Worm (Caenorhabditis elegans) whole organism, L4 larva: ENCODE data around the gene Y65A5A.2.
A peak's percentile ranks its signal among the peaks of the same experiment; 100 is the strongest.

ENCODE experiments used
- F26F4.8 ChIP-seq: fragments of 200-800 bp; sonication (Bioruptor generic); conservative IDR thresholded peaks from 2 replicates; pipeline ENCODE4 v1.3.6; 2022; ENCODE audit warnings: missing genetic modification characterization, missing compliant biosample characterization
- F37D6.2 ChIP-seq: sonication (generic microtip); optimal IDR thresholded peaks from 2 replicates; lab custom pipeline; 2016; ENCODE audit warnings: mild to moderate bottlenecking, missing genetic modification characterization, missing compliant biosample characterization
- T26A8.4 ChIP-seq: fragments of 200-800 bp; sonication (Bioruptor generic); IDR thresholded peaks from 2 replicates; pipeline ENCODE4 v1.3.6; 2022; ENCODE audit warnings: missing genetic modification characterization, missing compliant biosample characterization
- Y48G9A.11 ChIP-seq: fragments of 200-800 bp; sonication (Bioruptor generic); IDR thresholded peaks from 2 replicates; pipeline ENCODE4 v1.3.6; 2022; ENCODE audit warnings: missing genetic modification reagents, missing genetic modification characterization, missing compliant biosample characterization
- ZK337.2 ChIP-seq: fragments of 200-800 bp; sonication (Bioruptor generic); IDR thresholded peaks from 2 replicates; pipeline ENCODE4 v1.3.6; 2022; ENCODE audit warnings: missing genetic modification reagents, missing genetic modification characterization, missing compliant biosample characterization
- aha-1 ChIP-seq: fragments of 150-350 bp; peaks from one replicate; lab custom pipeline; 2014; ENCODE audit warnings: missing biosample characterization, missing genetic modification characterization
- arid-1 ChIP-seq: fragments of 200-800 bp; sonication (Bioruptor generic); conservative IDR thresholded peaks from 2 replicates; pipeline ENCODE4 v1.3.6; 2022; ENCODE audit warnings: missing genetic modification reagents, missing genetic modification characterization, missing compliant biosample characterization
- daf-16 ChIP-seq, 3 experiments: sonication (generic microtip); optimal IDR thresholded peaks; 2 replicates each; lab custom pipeline; 2016 to 2017; ENCODE audit warnings: missing genetic modification characterization in 3 of 3, missing genetic modification reagents in 3 of 3, mild to moderate bottlenecking in 2 of 3, missing compliant biosample characterization in 2 of 3, missing biosample characterization in 1 of 3, moderate library complexity in 1 of 3
- dpl-1 ChIP-seq: fragments of 150-350 bp; optimal IDR thresholded peaks from 2 replicates; lab custom pipeline; 2014; ENCODE audit warnings: missing biosample characterization, missing genetic modification reagents, missing genetic modification characterization
- duxl-1 ChIP-seq: sonication (generic microtip); optimal IDR thresholded peaks from 2 replicates; lab custom pipeline; 2016; ENCODE audit warnings: mild to moderate bottlenecking, missing genetic modification characterization, moderate library complexity, missing compliant biosample characterization; ENCODE audit not compliant: poor library complexity
- dve-1 ChIP-seq: sonication (generic microtip); optimal IDR thresholded peaks from 2 replicates; lab custom pipeline; 2017; ENCODE audit warnings: antibody characterized with exemption, mild to moderate bottlenecking, missing genetic modification characterization, missing compliant biosample characterization; ENCODE audit not compliant: insufficient read depth
- egl-27 ChIP-seq: sonication (generic microtip); optimal IDR thresholded peaks from 3 replicates; lab custom pipeline; 2017; ENCODE audit warnings: missing biosample characterization, missing genetic modification reagents, missing genetic modification characterization
- egl-43 ChIP-seq: fragments of 200-800 bp; sonication (Bioruptor generic); IDR thresholded peaks from 2 replicates; pipeline ENCODE4 v1.3.6; 2022; ENCODE audit warnings: missing genetic modification reagents, missing genetic modification characterization, missing compliant biosample characterization
- fos-1 ChIP-seq: fragments of 150-350 bp; optimal IDR thresholded peaks from 2 replicates; lab custom pipeline; 2014; ENCODE audit warnings: missing biosample characterization, missing genetic modification characterization
- hmg-1.1 ChIP-seq: fragments of 200-800 bp; sonication (Bioruptor generic); IDR thresholded peaks from 2 replicates; pipeline ENCODE4 v1.3.6; 2022; ENCODE audit warnings: missing genetic modification reagents, missing genetic modification characterization, missing compliant biosample characterization
- lim-7 ChIP-seq: fragments of 200-800 bp; sonication (Bioruptor generic); IDR thresholded peaks from 2 replicates; pipeline ENCODE4 v1.3.6; 2022; ENCODE audit warnings: missing genetic modification characterization, missing compliant biosample characterization
- lin-29 ChIP-seq: fragments of 200-800 bp; sonication (Bioruptor generic); IDR thresholded peaks from 2 replicates; pipeline ENCODE4 v1.3.6; 2022; ENCODE audit warnings: missing genetic modification reagents, missing genetic modification characterization, missing compliant biosample characterization
- lin-39 ChIP-seq: fragments of 150-350 bp; optimal IDR thresholded peaks from 2 replicates; lab custom pipeline; 2014; ENCODE audit warnings: missing biosample characterization, missing genetic modification reagents, missing genetic modification characterization
- mxl-2 ChIP-seq: fragments of 200-800 bp; sonication (Bioruptor generic); conservative IDR thresholded peaks from 2 replicates; pipeline ENCODE4 v1.3.6; 2022; ENCODE audit warnings: missing genetic modification reagents, missing genetic modification characterization, missing compliant biosample characterization
- nhr-111 ChIP-seq: fragments of 200-800 bp; sonication (Bioruptor generic); optimal IDR thresholded peaks from 2 replicates; lab custom pipeline; 2018; ENCODE audit warnings: mild to moderate bottlenecking, missing genetic modification characterization, missing compliant biosample characterization
- nhr-48 ChIP-seq: sonication (generic microtip); optimal IDR thresholded peaks from 2 replicates; lab custom pipeline; 2016; ENCODE audit warnings: mild to moderate bottlenecking, missing genetic modification characterization, missing compliant biosample characterization
- nhr-76 ChIP-seq: fragments of 150-350 bp; optimal IDR thresholded peaks from 2 replicates; lab custom pipeline; 2014; ENCODE audit warnings: missing biosample characterization, missing genetic modification characterization
- pha-4 ChIP-seq, 2 experiments: fragments of 150-350 bp in 1 of 2; fragments of 200-800 bp in 1 of 2; sonication (Bioruptor generic) in 1 of 2; IDR thresholded peaks in 1 of 2; optimal IDR thresholded peaks in 1 of 2; 2 replicates each; pipeline versions ENCODE4 v1.3.6 to Lab custom; 2014 to 2022; ENCODE audit warnings: missing genetic modification characterization in 2 of 2, missing genetic modification reagents in 2 of 2, missing biosample characterization in 1 of 2, missing compliant biosample characterization in 1 of 2
- pqm-1 ChIP-seq: sonication (generic microtip); optimal IDR thresholded peaks from 2 replicates; lab custom pipeline; 2017; ENCODE audit warnings: missing biosample characterization, missing genetic modification characterization
- rbr-2 ChIP-seq: sonication (generic microtip); optimal IDR thresholded peaks from 2 replicates; lab custom pipeline; 2016; ENCODE audit warnings: missing genotype, missing genetic modification characterization, missing compliant biosample characterization
- snpc-1.2 ChIP-seq: fragments of 200-800 bp; sonication (Bioruptor generic); IDR thresholded peaks from 2 replicates; pipeline ENCODE4 v1.3.6; 2022; ENCODE audit warnings: missing genetic modification reagents, missing genetic modification characterization, missing compliant biosample characterization
- spr-3 ChIP-seq: fragments of 200-800 bp; sonication (Bioruptor generic); optimal IDR thresholded peaks from 2 replicates; lab custom pipeline; 2018; ENCODE audit warnings: mild to moderate bottlenecking, missing genetic modification characterization, missing compliant biosample characterization
- tag-97 ChIP-seq: fragments of 200-800 bp; sonication (Bioruptor generic); IDR thresholded peaks from 2 replicates; pipeline ENCODE4 v1.3.6; 2022; ENCODE audit warnings: missing genetic modification characterization, missing compliant biosample characterization
- tra-1 ChIP-seq: fragments of 200-800 bp; sonication (Bioruptor generic); IDR thresholded peaks from 2 replicates; pipeline ENCODE4 v1.3.6; 2022; ENCODE audit warnings: missing genetic modification reagents, missing genetic modification characterization, missing compliant biosample characterization
- zip-2 ChIP-seq: fragments of 150-350 bp; optimal IDR thresholded peaks from 2 replicates; lab custom pipeline; 2014; ENCODE audit warnings: missing biosample characterization, missing genetic modification characterization

The Y65A5A.2 gene

ce11 chrIV:16411713-16412112 is at the start of gene Y65A5A.2:
Gene Y65A5A.2, plus strand, starts transcription at chrIV:16412020.
- TF ChIP-seq nhr-76 (tag; lab: Kevin White, UChicago) = no peak
- 0 out of 2 replicates have a peak, but pooled peaks have one; percentile 47 for TF ChIP-seq snpc-1.2 (GFP tag; lab: Robert Waterston, UW)

DNA sequence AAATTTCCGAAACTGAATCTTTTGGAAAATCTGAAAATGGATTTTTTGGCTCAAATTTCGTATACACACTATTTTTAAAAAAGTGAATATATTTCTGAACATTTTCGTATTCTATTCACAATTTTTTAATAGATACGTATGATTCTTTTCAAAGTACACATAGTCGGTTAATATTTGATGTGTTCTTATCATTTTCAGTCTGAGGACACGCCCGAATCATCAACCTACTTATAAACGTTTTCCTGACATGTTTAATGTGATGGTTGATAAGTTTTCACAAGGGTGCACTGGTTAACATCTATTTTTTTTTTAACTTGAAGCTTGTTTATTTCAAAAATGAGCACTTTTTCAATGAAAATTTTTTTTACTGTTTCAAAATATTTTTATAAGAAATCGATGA is 47.2 kb upstream of the Y65A5A.2 start:
- TF ChIP-seq aha-1 = peak; percentile 56
- TF ChIP-seq F26F4.8 = no peak
- peak; percentile 1 for TF ChIP-seq pqm-1 (tag; lab: Kevin White, UChicago)
- no peak for TF ChIP-seq daf-16 (GFP tag; optimal IDR thresholded peaks at IDR 0.05; lab: Kevin White, UChicago)
- TF ChIP-seq daf-16 (tag; optimal IDR thresholded peaks at IDR 0.05; lab: Kevin White, UChicago) = peak; percentile 70
- TF ChIP-seq spr-3 (GFP tag; lab: Kevin White, UChicago) = no peak
- TF ChIP-seq dve-1 = peak; percentile 49

ce11 chrIV:16370592-16370991 is 41.2 kb upstream of the Y65A5A.2 start:
- no peak for TF ChIP-seq egl-43 (GFP tag; lab: Robert Waterston, UW)
- TF ChIP-seq lin-29 = no peak
- TF ChIP-seq nhr-111 (GFP tag; lab: Kevin White, UChicago) = no peak
- no peak for TF ChIP-seq Y48G9A.11 (GFP tag; lab: Robert Waterston, UW)
- no peak for TF ChIP-seq tag-97 (GFP tag; lab: Robert Waterston, UW)
- no peak for TF ChIP-seq F37D6.2

DNA sequence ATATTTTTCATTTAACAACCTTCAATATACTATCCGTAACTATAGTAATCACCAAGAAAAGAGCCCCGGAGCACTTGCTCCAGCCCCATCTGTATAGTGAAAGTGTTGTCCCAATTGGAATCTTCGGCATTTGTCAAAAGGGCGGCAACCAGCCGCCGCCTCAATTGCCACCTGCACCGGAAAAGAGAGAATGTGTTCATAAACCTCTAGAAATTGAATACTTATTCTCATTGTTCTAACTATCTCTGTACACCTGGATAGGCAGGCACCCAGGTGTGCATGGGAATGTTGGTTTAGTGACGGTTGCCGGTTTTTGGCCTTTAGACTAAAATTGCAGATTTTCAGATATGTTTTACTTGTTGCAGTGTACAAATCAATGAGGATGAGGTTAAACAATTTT is 33.9 kb upstream of the Y65A5A.2 start:
- TF ChIP-seq Y48G9A.11 (GFP tag; lab: Robert Waterston, UW) (no peak), aha-1 (peak; percentile 81)

DNA sequence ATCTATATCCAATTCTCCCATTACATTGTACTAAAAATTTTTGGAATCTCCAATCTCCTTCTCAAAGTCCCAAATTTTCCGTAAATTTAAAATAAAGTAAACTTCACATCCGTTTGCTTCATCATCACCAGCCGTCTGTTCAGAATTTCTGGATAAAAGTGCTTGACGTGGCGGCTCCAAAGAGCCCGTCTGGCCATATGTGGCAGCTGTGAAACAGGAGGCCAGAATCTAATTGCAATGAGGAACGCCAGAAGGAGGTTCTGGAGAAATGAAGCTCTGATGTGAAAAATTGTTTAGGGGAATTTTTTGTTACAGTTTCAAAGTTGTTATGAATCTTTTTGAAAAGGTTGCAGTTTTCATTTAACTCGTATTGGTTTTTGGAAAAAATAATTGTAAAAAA is 31.5 kb upstream of the Y65A5A.2 start:
- TF ChIP-seq zip-2 (tag; lab: Kevin White, UChicago) = no peak
- no peak for TF ChIP-seq rbr-2
- TF ChIP-seq ZK337.2 (GFP tag; lab: Robert Waterston, UW) = no peak
- TF ChIP-seq fos-1 (tag; lab: Kevin White, UChicago) = no peak
- no peak for TF ChIP-seq pha-4 (GFP tag; IDR thresholded peaks at IDR 0.05; lab: Robert Waterston, UW)
- TF ChIP-seq pha-4 (tag; optimal IDR thresholded peaks at IDR 0.05; lab: Kevin White, UChicago) = no peak
- TF ChIP-seq lim-7 (GFP tag; lab: Robert Waterston, UW) = no peak
- no peak for TF ChIP-seq dpl-1 (GFP tag; lab: Kevin White, UChicago)
- TF ChIP-seq duxl-1 = no peak
- TF ChIP-seq lin-29 = no peak
- no peak for TF ChIP-seq mxl-2 (GFP tag; lab: Robert Waterston, UW)
- no peak for TF ChIP-seq F37D6.2
- TF ChIP-seq lin-39 (tag; lab: Kevin White, UChicago) = no peak

ce11 chrIV:16380937-16381336 is 30.9 kb upstream of the Y65A5A.2 start:
- TF ChIP-seq T26A8.4 = no peak
- no peak for TF ChIP-seq hmg-1.1
- TF ChIP-seq nhr-48 (tag; lab: Kevin White, UChicago) = no peak
- TF ChIP-seq egl-27 (tag; lab: Kevin White, UChicago) = no peak
- TF ChIP-seq egl-43 (GFP tag; lab: Robert Waterston, UW) = no peak
- TF ChIP-seq arid-1 (GFP tag; lab: Robert Waterston, UW) = no peak
- TF ChIP-seq tra-1 (GFP tag; lab: Robert Waterston, UW) = no peak
